Fruit fly (Drosophila melanogaster) whole organism: Measurements from ENCODE around the gene Nup35.

Experiments
- Dll ChIP-seq: fragments of >200 bp; optimal IDR thresholded peaks from 2 replicates; lab custom pipeline; 2017
- EcR ChIP-seq, 2 experiments: fragments of >200 bp; optimal IDR thresholded peaks; 2 replicates each; lab custom pipeline; 2017; ENCODE audit warnings: missing biosample characterization in 2 of 2, missing genetic modification characterization in 2 of 2, missing genetic modification reagents in 2 of 2
- pan ChIP-seq: fragments of >200 bp; optimal IDR thresholded peaks from 2 replicates; lab custom pipeline; 2017
- psq ChIP-seq: fragments of >200 bp; optimal IDR thresholded peaks from 2 replicates; lab custom pipeline; 2017
- usp ChIP-seq: fragments of >200 bp; optimal IDR thresholded peaks from 2 replicates; lab custom pipeline; 2017; ENCODE audit warnings: missing biosample characterization, missing genetic modification characterization, mixed read lengths

dm6 chrX:18650252-18650651, 2.3 kb downstream of the Nup35 start, which contains the start of gene Hou:
- no peak for TF ChIP-seq psq (lab: Kevin White, UChicago)
- TF ChIP-seq pan (lab: Kevin White, UChicago): no peak
- no peak for TF ChIP-seq usp
- no peak for TF ChIP-seq Dll (lab: Kevin White, UChicago)
- no peak for TF ChIP-seq EcR (GFP tag; optimal IDR thresholded peaks at IDR 0.05; lab: Kevin White, UChicago)
